Fruit fly (Drosophila melanogaster) whole organism, pupa: ENCODE data around the gene CG4291.

ENCODE experiments used
- CG10348 ChIP-seq: fragments of 200-800 bp; sonication (Bioruptor generic); IDR thresholded peaks from 2 replicates; pipeline ENCODE4 v1.3.6; 2022; ENCODE audit warnings: missing biosample characterization, missing genetic modification characterization
- CG12605 ChIP-seq: fragments of 200-800 bp; sonication (Bioruptor generic); IDR thresholded peaks from 2 replicates; pipeline ENCODE4 v1.3.6; 2022; ENCODE audit warnings: missing biosample characterization, missing genetic modification characterization
- CG13204 ChIP-seq: fragments of 200-800 bp; sonication (Bioruptor generic); optimal IDR thresholded peaks from 2 replicates; lab custom pipeline; 2018; ENCODE audit warnings: missing biosample characterization, mild to moderate bottlenecking, missing genetic modification characterization, moderate library complexity
- CG14655 ChIP-seq: fragments of 200-800 bp; sonication (Bioruptor generic); optimal IDR thresholded peaks from 3 replicates; lab custom pipeline; 2017; ENCODE audit warnings: mild to moderate bottlenecking, missing biosample characterization, missing genetic modification reagents, missing genetic modification characterization
- CG15710 ChIP-seq: fragments of 200-800 bp; sonication (Bioruptor generic); optimal IDR thresholded peaks from 2 replicates; lab custom pipeline; 2018; ENCODE audit warnings: missing biosample characterization, mild to moderate bottlenecking, missing genetic modification characterization, moderate library complexity
- CG17806 ChIP-seq: fragments of 200-800 bp; sonication (Bioruptor generic); optimal IDR thresholded peaks from 2 replicates; lab custom pipeline; 2018; ENCODE audit warnings: missing biosample characterization, mild to moderate bottlenecking, missing genetic modification characterization, moderate library complexity
- CG32121 ChIP-seq: fragments of 200-800 bp; sonication (Bioruptor generic); IDR thresholded peaks from 2 replicates; pipeline ENCODE4 v1.3.6; 2022; ENCODE audit warnings: missing biosample characterization, missing genetic modification characterization
- CG34367 ChIP-seq: fragments of 200-800 bp; sonication (Bioruptor generic); optimal IDR thresholded peaks from 2 replicates; lab custom pipeline; 2018; ENCODE audit warnings: missing biosample characterization, mild to moderate bottlenecking, missing genetic modification characterization
- CG4496 ChIP-seq: fragments of 200-800 bp; sonication (Bioruptor generic); IDR thresholded peaks from 3 replicates; pipeline ENCODE4 v1.3.6; 2022; ENCODE audit warnings: missing biosample characterization, missing genetic modification characterization
- CG8159 ChIP-seq: fragments of 200-800 bp; sonication (Bioruptor generic); optimal IDR thresholded peaks from 3 replicates; lab custom pipeline; 2018; ENCODE audit warnings: missing biosample characterization, mild to moderate bottlenecking, missing genetic modification characterization, moderate library complexity
- CG8301 ChIP-seq: fragments of 200-800 bp; sonication (Bioruptor generic); optimal IDR thresholded peaks from 2 replicates; lab custom pipeline; 2018; ENCODE audit warnings: missing biosample characterization, mild to moderate bottlenecking, missing genetic modification characterization
- CG9948 ChIP-seq: fragments of 200-800 bp; sonication (Bioruptor generic); optimal IDR thresholded peaks from 2 replicates; lab custom pipeline; 2018; ENCODE audit warnings: missing biosample characterization, mild to moderate bottlenecking, missing genetic modification characterization, moderate library complexity
- D1 ChIP-seq: fragments of 200-800 bp; sonication (Bioruptor generic); optimal IDR thresholded peaks from 2 replicates; lab custom pipeline; 2018; ENCODE audit warnings: missing biosample characterization, mild to moderate bottlenecking, missing genetic modification characterization, moderate library complexity
- EcR ChIP-seq: fragments of 200-800 bp; sonication (Bioruptor generic); optimal IDR thresholded peaks from 3 replicates; lab custom pipeline; 2019; ENCODE audit warnings: missing biosample characterization, missing genetic modification characterization, mild to moderate bottlenecking, moderate library complexity, missing genetic modification reagents
- Ets98B ChIP-seq: fragments of 200-800 bp; sonication (Bioruptor generic); IDR thresholded peaks from 2 replicates; pipeline ENCODE4 v1.3.6; 2022; ENCODE audit warnings: missing biosample characterization, missing genetic modification characterization
- Pif1A ChIP-seq: fragments of 200-800 bp; sonication (Bioruptor generic); optimal IDR thresholded peaks from 3 replicates; lab custom pipeline; 2016; ENCODE audit warnings: missing biosample characterization, missing genetic modification characterization
- Pif1B ChIP-seq: fragments of 200-800 bp; sonication (Bioruptor generic); optimal IDR thresholded peaks from 3 replicates; lab custom pipeline; 2016; ENCODE audit warnings: missing biosample characterization, missing genetic modification characterization
- Snoo ChIP-seq: fragments of 200-800 bp; sonication (Bioruptor generic); optimal IDR thresholded peaks from 3 replicates; lab custom pipeline; 2017; ENCODE audit warnings: missing biosample characterization, mild to moderate bottlenecking, missing genetic modification characterization, inconsistent platforms
- fd96Ca ChIP-seq: fragments of 200-800 bp; sonication (Bioruptor generic); IDR thresholded peaks from 3 replicates; pipeline ENCODE4 v1.3.6; 2022; ENCODE audit warnings: missing biosample characterization, missing genetic modification characterization
- gl ChIP-seq: fragments of 200-800 bp; sonication (Bioruptor generic); optimal IDR thresholded peaks from 2 replicates; lab custom pipeline; 2018; ENCODE audit warnings: missing biosample characterization, mild to moderate bottlenecking, missing genetic modification characterization
- rn ChIP-seq: fragments of 200-800 bp; sonication (Bioruptor generic); IDR thresholded peaks from 2 replicates; pipeline ENCODE4 v1.3.6; 2022; ENCODE audit warnings: missing biosample characterization, missing genetic modification characterization

CG4291 gene

dm6 chr2L:886743-887142 lies 34.2 kb upstream of the CG4291 start:
- TF ChIP-seq CG8159 (tag; lab: Kevin White, UChicago) (no peak), fd96Ca (no peak), rn (GFP tag; lab: Robert Waterston, UW) (no peak), CG17806 (no peak), CG12605 (GFP tag; lab: Robert Waterston, UW) (no peak), Ets98B (no peak)

- TF ChIP-seq CG17806 (no peak), CG8159 (tag; lab: Kevin White, UChicago) (no peak)
Measured at dm6 chr2L:884970-885369, 32.4 kb upstream of the CG4291 start, which contains the start of gene CG15824. TSS of gene CG15824 (minus strand) at chr2L:885141.

dm6 chr2L:877002-877401 lies 24.5 kb upstream of the CG4291 start, which contains the start of gene ninaA:
TSS of gene ninaA (plus strand) at chr2L:877302.
- TF ChIP-seq CG13204 (GFP tag; lab: Kevin White, UChicago) (no peak), CG32121 (GFP tag; lab: Robert Waterston, UW) (no peak), CG8301 (no peak), D1 (tag; lab: Kevin White, UChicago) (no peak)

dm6 chr2L:873724-874504 lies 21.4 kb upstream of the CG4291 start:
- TF ChIP-seq CG12605 (GFP tag; lab: Robert Waterston, UW): no peak
- TF ChIP-seq CG32121 (GFP tag; lab: Robert Waterston, UW): peak; percentile 40; the same call in 1 of the 2 replicates
- no peak for TF ChIP-seq CG34367 (tag; lab: Kevin White, UChicago)
- TF ChIP-seq gl (tag; lab: Kevin White, UChicago): no peak
- TF ChIP-seq Ets98B: 0 out of 2 replicates have a peak, but pooled peaks have one; percentile 12
- no peak for TF ChIP-seq CG8301
- TF ChIP-seq EcR (GFP tag; lab: Kevin White, UChicago): no peak
- TF ChIP-seq CG14655 (GFP tag; lab: Kevin White, UChicago): no peak
- TF ChIP-seq rn (GFP tag; lab: Robert Waterston, UW): no peak
- TF ChIP-seq CG8159 (tag; lab: Kevin White, UChicago): no peak
- TF ChIP-seq CG15710 (tag; lab: Kevin White, UChicago): no peak
- no peak for TF ChIP-seq Pif1B (GFP tag; lab: Kevin White, UChicago)
- no peak for TF ChIP-seq CG10348 (GFP tag; lab: Robert Waterston, UW)
- no peak for TF ChIP-seq CG13204 (GFP tag; lab: Kevin White, UChicago)
- TF ChIP-seq, all 21 proteins: peak for 2

dm6 chr2L:871419-871846 lies 18.9 kb upstream of the CG4291 start:
- TF ChIP-seq CG4496 (GFP tag; lab: Robert Waterston, UW) (no peak), CG9948 (tag; lab: Kevin White, UChicago) (no peak), CG13204 (GFP tag; lab: Kevin White, UChicago) (no peak), Ets98B (no peak), gl (tag; lab: Kevin White, UChicago) (no peak), CG34367 (tag; lab: Kevin White, UChicago) (no peak), CG8301 (no peak), Pif1A (GFP tag; lab: Kevin White, UChicago) (no peak), fd96Ca (no peak), CG12605 (GFP tag; lab: Robert Waterston, UW) (no peak), CG14655 (GFP tag; lab: Kevin White, UChicago) (no peak), CG32121 (GFP tag; lab: Robert Waterston, UW) (no peak), D1 (tag; lab: Kevin White, UChicago) (no peak), EcR (GFP tag; lab: Kevin White, UChicago) (no peak), rn (GFP tag; lab: Robert Waterston, UW) (no peak)

dm6 chr2L:870749-871418 lies 18.4 kb upstream of the CG4291 start:
- TF ChIP-seq CG32121 (GFP tag; lab: Robert Waterston, UW) (peak; percentile 59; the same call in 1 of the 2 replicates), CG8159 (tag; lab: Kevin White, UChicago) (peak; percentile 55), fd96Ca (peak; percentile 76; the same call in 2 of the 3 replicates), CG4496 (GFP tag; lab: Robert Waterston, UW) (peak; percentile 81), CG12605 (GFP tag; lab: Robert Waterston, UW) (no peak; the same call in 1 of the 2 replicates), CG34367 (tag; lab: Kevin White, UChicago) (peak; percentile 53), Pif1A (GFP tag; lab: Kevin White, UChicago) (peak; percentile 15), rn (GFP tag; lab: Robert Waterston, UW) (peak; percentile 36; the same call in 1 of the 2 replicates), Pif1B (GFP tag; lab: Kevin White, UChicago) (peak; percentile 15), EcR (GFP tag; lab: Kevin White, UChicago) (no peak), CG8301 (peak; percentile 43), CG15710 (tag; lab: Kevin White, UChicago) (peak; percentile 62), CG9948 (tag; lab: Kevin White, UChicago) (peak; percentile 37), gl (tag; lab: Kevin White, UChicago) (no peak), CG10348 (GFP tag; lab: Robert Waterston, UW) (no peak), Snoo (peak; percentile 12), Ets98B (peak; percentile 30; the same call in 1 of the 2 replicates), CG13204 (GFP tag; lab: Kevin White, UChicago) (no peak), CG14655 (GFP tag; lab: Kevin White, UChicago) (no peak), CG17806 (peak; percentile 38), D1 (tag; lab: Kevin White, UChicago) (no peak)
